Fruit fly (Drosophila melanogaster) whole organism: ENCODE results near the gene Vps60.

Source experiments
- CG8478 ChIP-seq: fragments of >200 bp; optimal IDR thresholded peaks from 2 replicates; lab custom pipeline; 2018; ENCODE audit warnings: inconsistent platforms
- usp ChIP-seq: fragments of >200 bp; optimal IDR thresholded peaks from 2 replicates; lab custom pipeline; 2017; ENCODE audit warnings: missing biosample characterization, missing genetic modification characterization, mixed read lengths

DNA sequence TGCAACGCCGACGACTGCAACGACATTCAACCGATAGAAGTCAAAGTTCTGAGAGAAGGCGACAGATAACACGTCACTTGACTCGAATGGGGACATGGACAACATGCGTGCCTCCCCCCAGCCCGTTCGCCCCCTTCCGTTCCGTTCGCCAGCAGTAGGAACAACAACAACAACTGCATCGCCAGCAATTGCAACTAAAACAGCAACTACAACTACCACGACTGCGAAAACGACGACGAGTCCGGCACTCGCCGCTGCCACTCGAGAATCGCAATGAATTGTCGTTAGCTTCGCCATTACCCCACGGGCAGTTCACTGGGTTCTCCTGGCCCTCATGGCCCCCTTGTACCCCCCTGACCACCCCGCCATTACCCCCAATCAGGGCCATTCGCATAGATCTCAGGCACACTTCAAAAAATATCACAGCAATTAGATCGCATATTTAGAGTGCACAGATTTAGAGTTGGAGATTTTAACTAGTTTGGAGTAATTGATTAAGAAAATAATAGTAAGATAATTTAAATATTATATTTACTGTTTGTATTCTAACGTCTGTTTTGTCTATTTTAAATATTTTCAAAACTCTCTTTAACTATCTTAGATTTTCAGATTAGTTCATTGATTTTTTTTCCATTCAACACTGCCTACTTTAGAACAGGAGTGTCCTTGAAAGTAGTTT, 34.9 kb downstream of the Vps60 start:
- TF ChIP-seq usp (GFP tag; lab: Kevin White, UChicago) (no peak), CG8478 (no peak)
